Fruit fly (Drosophila melanogaster): ENCODE measurements around the gene mei-217.

Gene mei-217

dm6 chrX:17187495-17187894, 44.7 kb upstream of the mei-217 start (continued):
- TF ChIP-seq Sox14 (GFP tag; optimal IDR thresholded peaks at IDR 0.05) = peak; percentile 19
- TF ChIP-seq CG8632 (GFP tag; optimal IDR thresholded peaks at IDR 0.05) = peak; percentile 52
- no peak for TF ChIP-seq Hr4 (GFP tag; optimal IDR thresholded peaks at IDR 0.05)
- TF ChIP-seq Ets96B (tag; optimal IDR thresholded peaks at IDR 0.05) = no peak
- TF ChIP-seq acj6 (GFP tag; optimal IDR thresholded peaks at IDR 0.05) = peak; percentile 53
- TF ChIP-seq CG8319 (GFP tag; optimal IDR thresholded peaks at IDR 0.05) = peak; percentile 42
- TF ChIP-seq CG11762 (GFP tag; optimal IDR thresholded peaks at IDR 0.05; ENCODE audit: insufficient read depth) = peak; percentile 31
- peak; percentile 55 for TF ChIP-seq achi (GFP tag; optimal IDR thresholded peaks at IDR 0.05)
- TF ChIP-seq Gug (GFP tag; IDR thresholded peaks at IDR 0.05) = 0 out of 2 replicates have a peak, but pooled peaks have one; percentile 12
- TF ChIP-seq cyc (GFP tag; optimal IDR thresholded peaks at IDR 0.05) = no peak
- TF ChIP-seq Sox15 (GFP tag; optimal IDR thresholded peaks at IDR 0.05) = peak; percentile 32
- TF ChIP-seq CG1621 (tag; optimal IDR thresholded peaks at IDR 0.05) = no peak
- TF ChIP-seq esn (GFP tag; optimal IDR thresholded peaks at IDR 0.05) = peak; percentile 53
- peak; percentile 46 for TF ChIP-seq CG3919 (GFP tag; optimal IDR thresholded peaks at IDR 0.05)
- peak; percentile 30 for TF ChIP-seq CG6276 (GFP tag; optimal IDR thresholded peaks at IDR 0.05)
- peak; percentile 63 for TF ChIP-seq CG15336 (GFP tag; IDR thresholded peaks at IDR 0.05)
- TF ChIP-seq CG34406 (GFP tag; optimal IDR thresholded peaks at IDR 0.05) = peak; percentile 58

dm6 chrX:17186432-17186831, 43.6 kb upstream of the mei-217 start:
- TF ChIP-seq vri (GFP tag; optimal IDR thresholded peaks at IDR 0.05) = peak; percentile 98
- TF ChIP-seq CG3032 (tag; optimal IDR thresholded peaks at IDR 0.05) = no peak
- peak; percentile 24 for TF ChIP-seq fkh (GFP tag; optimal IDR thresholded peaks at IDR 0.05)

DNA sequence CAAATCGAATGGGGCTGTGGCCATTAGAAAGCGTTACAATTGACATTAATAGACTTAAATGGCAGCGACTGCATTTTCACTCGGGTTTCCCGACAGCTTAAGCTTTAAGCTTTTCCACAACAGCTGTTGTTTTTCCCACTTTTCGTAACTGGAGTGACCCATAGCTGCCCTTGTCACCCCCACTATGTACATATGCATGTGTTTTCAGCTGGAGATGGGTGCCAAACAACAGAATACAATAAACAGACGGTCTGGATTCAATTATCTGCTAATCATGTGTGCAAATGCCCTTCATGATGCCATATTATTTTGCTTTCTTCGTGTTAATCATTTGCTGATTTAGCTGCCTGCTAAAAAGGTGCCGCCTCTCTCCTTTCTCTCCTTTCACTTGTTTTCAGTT, 40.7 kb upstream of the mei-217 start:
- TF ChIP-seq Hr39 (GFP tag; optimal IDR thresholded peaks at IDR 0.05) (no peak), ss (GFP tag; optimal IDR thresholded peaks at IDR 0.05) (no peak), Sox15 (GFP tag; optimal IDR thresholded peaks at IDR 0.05) (no peak), CG16779 (tag; optimal IDR thresholded peaks at IDR 0.05) (no peak), CG6854 (GFP tag; optimal IDR thresholded peaks at IDR 0.05) (no peak), CG34406 (GFP tag; optimal IDR thresholded peaks at IDR 0.05) (no peak), spab (GFP tag; optimal IDR thresholded peaks at IDR 0.05) (no peak), svp (GFP tag) (no peak), lz (GFP tag; optimal IDR thresholded peaks at IDR 0.05) (no peak), achi (GFP tag; optimal IDR thresholded peaks at IDR 0.05) (no peak), CG4318 (GFP tag; optimal IDR thresholded peaks at IDR 0.05) (no peak), net (GFP tag; optimal IDR thresholded peaks at IDR 0.05) (no peak), Sox14 (GFP tag; optimal IDR thresholded peaks at IDR 0.05) (no peak), CG32006 (GFP tag; optimal IDR thresholded peaks at IDR 0.05) (no peak), Met (GFP tag; optimal IDR thresholded peaks at IDR 0.05) (no peak), CG6276 (GFP tag; optimal IDR thresholded peaks at IDR 0.05) (no peak)

DNA sequence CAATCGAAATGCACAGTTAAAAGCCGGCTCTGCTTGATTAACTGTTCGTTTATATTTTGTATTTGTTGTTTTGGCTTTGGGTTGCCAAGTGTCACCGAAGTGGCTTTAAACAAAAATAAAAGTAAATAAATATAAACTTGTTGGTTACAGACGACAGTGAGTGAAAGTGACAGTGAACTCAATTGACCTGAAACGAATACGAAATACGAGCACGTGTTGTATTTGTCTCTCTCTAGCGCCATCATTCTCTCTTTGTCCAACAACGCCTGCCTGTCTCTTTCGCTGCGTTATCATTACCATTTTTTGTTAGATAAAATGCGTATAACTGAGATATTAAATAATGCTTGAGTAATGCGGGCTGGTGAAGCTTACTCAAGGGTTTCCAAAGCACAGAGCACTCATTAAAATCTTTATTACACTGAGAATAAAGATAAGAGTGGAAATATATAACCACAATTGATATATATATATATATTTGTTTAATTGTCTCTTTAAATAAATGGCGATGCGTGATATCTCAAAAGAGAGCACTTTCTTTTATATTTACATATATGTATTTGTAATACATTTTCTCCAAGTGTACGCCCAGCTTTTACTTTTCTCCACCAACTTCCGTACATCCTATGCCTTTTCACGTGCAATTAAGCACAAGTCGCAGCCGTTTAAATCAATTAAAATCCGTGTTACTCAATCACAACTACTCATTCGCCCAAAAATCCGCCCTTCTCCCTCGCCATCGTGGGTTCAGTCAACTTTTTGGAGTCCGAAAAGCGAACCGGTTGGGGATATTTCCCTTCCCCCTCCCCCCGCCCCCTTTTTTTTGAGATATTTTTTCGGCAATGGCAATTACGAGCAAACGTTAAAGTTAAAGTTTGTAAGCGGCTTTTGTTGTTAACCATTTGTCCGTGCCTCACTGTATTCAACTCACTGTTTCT, 38.7 kb upstream of the mei-217 start:
- TF ChIP-seq CG6792 (GFP tag; optimal IDR thresholded peaks at IDR 0.05) = peak; percentile 37
- peak; percentile 10 for TF ChIP-seq Hr4 (GFP tag; optimal IDR thresholded peaks at IDR 0.05)
- TF ChIP-seq Hr38 (GFP tag; optimal IDR thresholded peaks at IDR 0.05) = no peak
- TF ChIP-seq topi (GFP tag; optimal IDR thresholded peaks at IDR 0.05) = peak; percentile 16
- TF ChIP-seq Met (GFP tag; optimal IDR thresholded peaks at IDR 0.05) = peak; percentile 30
- TF ChIP-seq svp (GFP tag) = peak; percentile 69
- TF ChIP-seq CG10669 (GFP tag; optimal IDR thresholded peaks at IDR 0.05) = no peak
- peak; percentile 53 for TF ChIP-seq CG32006 (GFP tag; optimal IDR thresholded peaks at IDR 0.05)
- no peak for TF ChIP-seq Sox15 (GFP tag; optimal IDR thresholded peaks at IDR 0.05)
- TF ChIP-seq Ets96B (tag; optimal IDR thresholded peaks at IDR 0.05) = no peak
- no peak for TF ChIP-seq CG9139 (GFP tag; optimal IDR thresholded peaks at IDR 0.05)
- no peak for TF ChIP-seq CG4318 (GFP tag; optimal IDR thresholded peaks at IDR 0.05)
- peak; percentile 33 for TF ChIP-seq Smox (GFP tag; optimal IDR thresholded peaks at IDR 0.05)
- no peak for TF ChIP-seq CG6276 (GFP tag; optimal IDR thresholded peaks at IDR 0.05)
- no peak for TF ChIP-seq CG16779 (tag; optimal IDR thresholded peaks at IDR 0.05)
- no peak for TF ChIP-seq CG11762 (GFP tag; optimal IDR thresholded peaks at IDR 0.05; ENCODE audit: insufficient read depth)
- peak; percentile 48 for TF ChIP-seq esn (GFP tag; optimal IDR thresholded peaks at IDR 0.05)
- no peak for TF ChIP-seq Sox14 (GFP tag; optimal IDR thresholded peaks at IDR 0.05)
- TF ChIP-seq CG6808 (GFP tag; optimal IDR thresholded peaks at IDR 0.05) = no peak
- peak; percentile 37 for TF ChIP-seq achi (GFP tag; optimal IDR thresholded peaks at IDR 0.05)
- TF ChIP-seq fd85E (GFP tag; optimal IDR thresholded peaks at IDR 0.05) = no peak
- TF ChIP-seq CG8119 (GFP tag; IDR thresholded peaks at IDR 0.05) = peak; percentile 50; the same call in 2 of the 3 replicates
- TF ChIP-seq cyc (GFP tag; optimal IDR thresholded peaks at IDR 0.05) = peak; percentile 19
- no peak for TF ChIP-seq lz (GFP tag; optimal IDR thresholded peaks at IDR 0.05)
- 0 out of 3 replicates have a peak, but pooled peaks have one; percentile 21 for TF ChIP-seq CG6163 (GFP tag; IDR thresholded peaks at IDR 0.05)
- TF ChIP-seq Eip75B (GFP tag; optimal IDR thresholded peaks at IDR 0.05) = no peak
- no peak for TF ChIP-seq CG3032 (tag; optimal IDR thresholded peaks at IDR 0.05)
